Worm (Caenorhabditis elegans) whole organism, L1 larva: ENCODE data around the gene cup-5.

Source experiments
- C04F5.9 ChIP-seq: sonication (generic microtip); optimal IDR thresholded peaks from 2 replicates; lab custom pipeline; 2016; ENCODE audit warnings: missing genetic modification characterization, missing compliant biosample characterization
- C16A3.4 ChIP-seq: fragments of 150-350 bp; optimal IDR thresholded peaks from 2 replicates; lab custom pipeline; 2014; ENCODE audit warnings: missing biosample characterization, missing genetic modification characterization
- C34B4.2 ChIP-seq: sonication (generic microtip); optimal IDR thresholded peaks from 2 replicates; lab custom pipeline; 2017; ENCODE audit warnings: mild to moderate bottlenecking, missing genetic modification characterization, missing compliant biosample characterization
- alr-1 ChIP-seq: fragments of 200-800 bp; sonication (Bioruptor generic); optimal IDR thresholded peaks from 2 replicates; lab custom pipeline; 2018; ENCODE audit warnings: borderline replicate concordance, mild to moderate bottlenecking, missing genetic modification characterization, missing compliant biosample characterization
- ama-1 ChIP-seq: fragments of 150-350 bp; optimal IDR thresholded peaks from 2 replicates; lab custom pipeline; 2014
- blmp-1 ChIP-seq: fragments of 150-350 bp; optimal IDR thresholded peaks from 2 replicates; lab custom pipeline; 2014; ENCODE audit warnings: missing biosample characterization, missing genetic modification characterization
- ceh-63 ChIP-seq: fragments of 200-800 bp; sonication (Bioruptor generic); optimal IDR thresholded peaks from 2 replicates; lab custom pipeline; 2018; ENCODE audit warnings: mild to moderate bottlenecking, missing genetic modification characterization, missing compliant biosample characterization
- ceh-8 ChIP-seq: fragments of 200-800 bp; sonication (Bioruptor generic); optimal IDR thresholded peaks from 2 replicates; lab custom pipeline; 2018; ENCODE audit warnings: mild to moderate bottlenecking, missing genetic modification characterization, moderate library complexity, missing compliant biosample characterization
- ceh-82 ChIP-seq, 3 experiments: fragments of 150-350 bp in 1 of 3; sonication (generic microtip) in 2 of 3; optimal IDR thresholded peaks; 2 replicates each; lab custom pipeline; 2014 to 2017; ENCODE audit warnings: missing biosample characterization in 3 of 3, missing genetic modification characterization in 3 of 3
- ceh-88 ChIP-seq: fragments of 200-800 bp; sonication (Bioruptor generic); IDR thresholded peaks from 2 replicates; pipeline ENCODE4 v1.3.6; 2022; ENCODE audit warnings: missing genetic modification characterization, missing compliant biosample characterization
- ces-1 ChIP-seq: fragments of 150-350 bp; optimal IDR thresholded peaks from 2 replicates; lab custom pipeline; 2014; ENCODE audit warnings: missing biosample characterization, missing genetic modification reagents, missing genetic modification characterization
- dpl-1 ChIP-seq, 3 experiments: fragments of 150-350 bp in 2 of 3; sonication (generic microtip) in 1 of 3; optimal IDR thresholded peaks; 2 replicates each; lab custom pipeline; 2014 to 2017; ENCODE audit warnings: missing biosample characterization in 3 of 3, missing genetic modification characterization in 3 of 3, missing genetic modification reagents in 3 of 3
- efl-1 ChIP-seq, 4 experiments: fragments of 150-350 bp; optimal IDR thresholded peaks in 3 of 4; peaks in 1 of 4; 1 replicate in 1 of 4; 2 replicates in 3 of 4; lab custom pipeline; 2014; ENCODE audit warnings: missing biosample characterization in 2 of 4, missing genetic modification characterization in 2 of 4, missing genetic modification reagents in 2 of 4
- egl-27 ChIP-seq, 2 experiments: fragments of 150-350 bp in 1 of 2; sonication (generic microtip); optimal IDR thresholded peaks; 3 replicates each; lab custom pipeline; 2017 to 2018; ENCODE audit warnings: missing biosample characterization in 2 of 2, missing genetic modification characterization in 2 of 2, missing genetic modification reagents in 2 of 2
- elt-3 ChIP-seq, 6 experiments: fragments of 150-350 bp in 1 of 6; sonication (generic microtip); optimal IDR thresholded peaks; 2 replicates each; lab custom pipeline; 2017 to 2018; ENCODE audit warnings: missing biosample characterization in 6 of 6, missing genetic modification characterization in 6 of 6, inconsistent platforms in 1 of 6
- fos-1 ChIP-seq: fragments of 150-350 bp; optimal IDR thresholded peaks from 2 replicates; lab custom pipeline; 2014; ENCODE audit warnings: missing biosample characterization, missing genetic modification characterization
- grh-1 ChIP-seq: fragments of 200-800 bp; sonication (Bioruptor generic); IDR thresholded peaks from 2 replicates; pipeline ENCODE4 v1.3.6; 2022; ENCODE audit warnings: missing genetic modification reagents, missing genetic modification characterization, missing compliant biosample characterization
- hlh-17 ChIP-seq: fragments of 200-800 bp; sonication (Bioruptor generic); optimal IDR thresholded peaks from 2 replicates; lab custom pipeline; 2018; ENCODE audit warnings: missing genetic modification characterization, mild to moderate bottlenecking, missing compliant biosample characterization, moderate library complexity, borderline replicate concordance
- hlh-4 ChIP-seq: sonication (generic microtip); optimal IDR thresholded peaks from 2 replicates; lab custom pipeline; 2016; ENCODE audit warnings: mild to moderate bottlenecking, missing genetic modification characterization, missing compliant biosample characterization
- lin-13 ChIP-seq: fragments of 150-350 bp; optimal IDR thresholded peaks from 2 replicates; lab custom pipeline; 2014; ENCODE audit warnings: missing biosample characterization, missing genetic modification reagents, missing genetic modification characterization
- lin-14 ChIP-seq: fragments of 200-800 bp; sonication (Bioruptor generic); optimal IDR thresholded peaks from 2 replicates; lab custom pipeline; 2018; ENCODE audit warnings: mild to moderate bottlenecking, missing genetic modification characterization, moderate library complexity, missing compliant biosample characterization
- lin-15B ChIP-seq: fragments of 150-350 bp; sonication (generic microtip); optimal IDR thresholded peaks from 3 replicates; lab custom pipeline; 2014; ENCODE audit warnings: missing biosample characterization, missing genetic modification characterization
- lir-3 ChIP-seq: sonication (generic microtip); optimal IDR thresholded peaks from 2 replicates; lab custom pipeline; 2016; ENCODE audit warnings: mild to moderate bottlenecking, missing genetic modification characterization, moderate library complexity, missing compliant biosample characterization; ENCODE audit not compliant: poor library complexity
- lsy-2 ChIP-seq, 2 experiments: fragments of 150-350 bp; optimal IDR thresholded peaks; 2 replicates each; lab custom pipeline; 2014; ENCODE audit warnings: missing biosample characterization in 2 of 2, missing genetic modification characterization in 2 of 2
- mab-9 ChIP-seq: fragments of 200-800 bp; sonication (Bioruptor generic); IDR thresholded peaks from 2 replicates; pipeline ENCODE4 v1.3.6; 2022; ENCODE audit warnings: missing genetic modification reagents, missing genetic modification characterization, missing compliant biosample characterization
- mef-2 ChIP-seq: fragments of 150-350 bp; optimal IDR thresholded peaks from 2 replicates; lab custom pipeline; 2014; ENCODE audit warnings: missing biosample characterization, missing genetic modification characterization
- nhr-12 ChIP-seq: sonication (generic microtip); optimal IDR thresholded peaks from 2 replicates; lab custom pipeline; 2017; ENCODE audit warnings: missing biosample characterization, missing genetic modification characterization
- nhr-19 ChIP-seq: fragments of 200-800 bp; sonication (Bioruptor generic); conservative IDR thresholded peaks from 2 replicates; pipeline ENCODE4 v1.3.6; 2022; ENCODE audit warnings: missing genetic modification characterization, missing compliant biosample characterization
- nhr-237 ChIP-seq: fragments of 150-350 bp; optimal IDR thresholded peaks from 2 replicates; lab custom pipeline; 2014; ENCODE audit warnings: missing biosample characterization, missing genetic modification characterization
- nhr-28 ChIP-seq: fragments of 150-350 bp; optimal IDR thresholded peaks from 2 replicates; lab custom pipeline; 2014; ENCODE audit warnings: missing biosample characterization, missing genetic modification characterization
- nhr-47 ChIP-seq: sonication (generic microtip); optimal IDR thresholded peaks from 2 replicates; lab custom pipeline; 2016; ENCODE audit warnings: mild to moderate bottlenecking, missing genetic modification characterization, moderate library complexity, missing compliant biosample characterization
- nhr-71 ChIP-seq: sonication (generic microtip); optimal IDR thresholded peaks from 2 replicates; lab custom pipeline; 2016; ENCODE audit warnings: mild to moderate bottlenecking, missing genetic modification characterization, moderate library complexity, missing compliant biosample characterization
- nhr-77 ChIP-seq: fragments of 150-350 bp; optimal IDR thresholded peaks from 2 replicates; lab custom pipeline; 2014; ENCODE audit warnings: missing biosample characterization, missing genetic modification characterization
- nhr-84 ChIP-seq: sonication (generic microtip); optimal IDR thresholded peaks from 2 replicates; lab custom pipeline; 2017; ENCODE audit warnings: missing biosample characterization, missing genetic modification characterization
- nhr-90 ChIP-seq: sonication (generic microtip); optimal IDR thresholded peaks from 2 replicates; lab custom pipeline; 2016; ENCODE audit warnings: mild to moderate bottlenecking, missing genetic modification characterization, missing compliant biosample characterization; ENCODE audit not compliant: poor library complexity
- rnt-1 ChIP-seq: sonication (generic microtip); optimal IDR thresholded peaks from 2 replicates; lab custom pipeline; 2016; ENCODE audit warnings: mild to moderate bottlenecking, missing genetic modification characterization, moderate library complexity, missing compliant biosample characterization
- sptf-1 ChIP-seq: fragments of 150-350 bp; optimal IDR thresholded peaks from 2 replicates; lab custom pipeline; 2014; ENCODE audit warnings: missing biosample characterization, missing genetic modification characterization
- sup-37 ChIP-seq: fragments of 200-800 bp; sonication (Bioruptor generic); optimal IDR thresholded peaks from 2 replicates; lab custom pipeline; 2018; ENCODE audit warnings: mild to moderate bottlenecking, missing genetic modification characterization, missing compliant biosample characterization
- swsn-7 ChIP-seq: sonication (generic microtip); optimal IDR thresholded peaks from 2 replicates; lab custom pipeline; 2016; ENCODE audit warnings: missing genetic modification characterization, missing compliant biosample characterization
- tbx-2 ChIP-seq: sonication (generic microtip); optimal IDR thresholded peaks from 2 replicates; lab custom pipeline; 2016; ENCODE audit warnings: missing genetic modification characterization, missing compliant biosample characterization
- tlp-1 ChIP-seq: fragments of 150-350 bp; optimal IDR thresholded peaks from 2 replicates; lab custom pipeline; 2014; ENCODE audit warnings: missing biosample characterization, missing genetic modification characterization
- unc-130 ChIP-seq: fragments of 150-350 bp; optimal IDR thresholded peaks from 2 replicates; lab custom pipeline; 2017; ENCODE audit warnings: missing biosample characterization, missing genetic modification characterization, inconsistent platforms
- unc-62 ChIP-seq: fragments of 150-350 bp; optimal IDR thresholded peaks from 2 replicates; lab custom pipeline; 2014; ENCODE audit warnings: missing biosample characterization, missing genetic modification reagents, missing genetic modification characterization
- unc-98 ChIP-seq: fragments of 200-800 bp; sonication (Bioruptor generic); IDR thresholded peaks from 2 replicates; pipeline ENCODE4 v1.3.6; 2022; ENCODE audit warnings: missing genetic modification characterization, missing compliant biosample characterization
- vab-15 ChIP-seq: sonication (generic microtip); optimal IDR thresholded peaks from 2 replicates; lab custom pipeline; 2017; ENCODE audit warnings: missing genotype, mild to moderate bottlenecking, missing genetic modification characterization, missing compliant biosample characterization
- xbp-1 ChIP-seq: sonication (generic microtip); optimal IDR thresholded peaks from 2 replicates; lab custom pipeline; 2016; ENCODE audit warnings: missing genetic modification characterization, missing compliant biosample characterization
- zip-4 ChIP-seq: fragments of 200-800 bp; sonication (Bioruptor generic); optimal IDR thresholded peaks from 2 replicates; lab custom pipeline; 2018; ENCODE audit warnings: mild to moderate bottlenecking, missing genetic modification characterization, moderate library complexity, missing compliant biosample characterization
- ztf-4 ChIP-seq: fragments of 150-350 bp; optimal IDR thresholded peaks from 2 replicates; lab custom pipeline; 2014; ENCODE audit warnings: missing biosample characterization, missing genetic modification characterization

cup-5 gene

DNA sequence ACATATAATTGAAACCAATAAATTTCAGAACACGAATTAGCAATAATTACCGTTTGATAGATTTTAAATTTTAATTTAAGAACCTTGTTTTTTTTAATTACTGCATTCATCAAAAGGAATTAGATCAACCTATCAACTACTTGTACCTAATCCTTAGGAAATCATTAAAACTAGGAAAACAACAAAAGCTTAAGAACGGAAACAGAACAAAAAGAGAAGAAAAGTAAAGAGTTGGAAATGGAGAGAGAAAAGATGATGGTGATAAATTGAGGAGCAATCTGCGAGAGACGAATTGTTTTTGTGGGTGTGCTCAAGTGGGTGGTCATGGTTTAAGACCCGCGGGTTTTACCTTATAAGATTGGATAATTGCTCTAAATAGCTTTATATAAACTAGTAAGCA lies 48.6 kb upstream of the cup-5 start:
- TF ChIP-seq nhr-237, result no peak
- no peak for TF ChIP-seq C34B4.2 (tag; lab: Kevin White, UChicago)
- TF ChIP-seq rnt-1, result peak; percentile 11
- no peak for TF ChIP-seq hlh-4 (tag; lab: Kevin White, UChicago)

DNA sequence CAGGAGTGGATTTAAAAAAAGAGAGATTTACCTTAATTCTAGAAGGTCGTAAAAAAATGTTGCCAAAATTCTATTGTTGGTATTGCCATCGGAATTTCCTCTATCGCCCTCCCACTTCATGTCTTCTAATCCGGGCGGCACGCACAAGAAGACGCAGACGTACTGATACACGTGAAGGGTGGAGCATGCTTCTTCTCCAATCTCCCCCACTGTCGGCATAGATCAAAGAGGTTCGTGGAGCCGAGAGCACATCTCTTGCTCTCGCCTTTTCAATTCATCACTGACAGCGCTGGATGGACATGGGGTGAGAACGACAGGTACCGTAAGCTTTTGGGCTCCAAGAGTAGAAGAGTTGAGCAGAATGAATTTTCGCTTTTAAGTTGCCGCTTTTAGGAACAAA lies 47.4 kb upstream of the cup-5 start, which contains the start of gene lin-39:
TSS of gene lin-39 (minus strand) at position 74 of the 400 bp plus-strand sequence.
- TF ChIP-seq nhr-84 (tag; lab: Kevin White, UChicago) (no peak), mab-9 (GFP tag; lab: Robert Waterston, UW) (peak; percentile 43; the same call in 1 of the 2 replicates), swsn-7 (no peak), lin-14 (GFP tag; lab: Kevin White, UChicago) (peak; percentile 68), vab-15 (no peak), nhr-12 (no peak), ceh-82 (tag; optimal IDR thresholded peaks at IDR 0.05; lab: Kevin White, UChicago) (no peak), nhr-77 (tag; lab: Kevin White, UChicago) (no peak), rnt-1 (peak; percentile 38), egl-27 (tag; optimal IDR thresholded peaks at IDR 0.05; lab: Kevin White, UChicago) (no peak), hlh-17 (no peak), fos-1 (tag; lab: Kevin White, UChicago) (no peak), ztf-4 (tag; lab: Kevin White, UChicago) (no peak), ceh-88 (GFP tag; lab: Robert Waterston, UW) (no peak), elt-3 (tag; optimal IDR thresholded peaks at IDR 0.05; lab: Kevin White, UChicago) (no peak), lsy-2 (tag; optimal IDR thresholded peaks at IDR 0.05; lab: Kevin White, UChicago) (peak in 1 of 2 experiments; percentile 47), nhr-71 (tag; lab: Kevin White, UChicago) (peak; percentile 11), blmp-1 (no peak)
- TF ChIP-seq, all 84 proteins: peak for 5

DNA sequence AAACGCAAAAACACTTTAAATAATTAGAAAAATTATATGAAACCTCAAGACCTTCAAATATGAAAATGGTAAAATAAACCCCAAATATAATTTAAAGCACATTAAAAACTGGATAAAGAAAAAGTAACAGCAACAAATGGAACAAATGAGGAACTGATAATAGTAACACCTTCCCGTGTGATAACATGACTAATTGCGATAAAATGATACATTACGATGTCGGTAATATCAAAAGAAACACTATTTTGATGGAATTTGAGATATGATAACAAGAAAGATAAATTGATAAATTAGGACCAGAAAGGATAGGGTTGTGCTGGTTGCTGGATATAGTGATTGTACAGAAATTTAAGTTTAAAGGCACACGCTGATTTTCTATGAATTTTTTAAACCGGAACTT lies 41.9 kb upstream of the cup-5 start:
- TF ChIP-seq xbp-1 (tag; lab: Kevin White, UChicago) (no peak), ceh-8 (GFP tag; lab: Kevin White, UChicago) (no peak), mef-2 (no peak), swsn-7 (no peak), efl-1 (optimal IDR thresholded peaks at IDR 0.05; lab: Kevin White, UChicago) (no peak), efl-1 (GFP tag; optimal IDR thresholded peaks at IDR 0.05 in 1 of 2; lab: Kevin White, UChicago) (no peak), blmp-1 (no peak), ceh-63 (GFP tag; lab: Kevin White, UChicago) (no peak), nhr-237 (no peak), lin-15B (no peak), tbx-2 (no peak), lsy-2 (tag; optimal IDR thresholded peaks at IDR 0.05; lab: Kevin White, UChicago) (no peak), sptf-1 (tag; lab: Kevin White, UChicago) (no peak), C16A3.4 (tag; lab: Kevin White, UChicago) (no peak), sup-37 (GFP tag; lab: Kevin White, UChicago) (no peak), zip-4 (GFP tag; lab: Kevin White, UChicago) (no peak), unc-62 (GFP tag; lab: Kevin White, UChicago) (no peak), nhr-71 (tag; lab: Kevin White, UChicago) (no peak)
- TF ChIP-seq, all 84 proteins: peak for 0

DNA sequence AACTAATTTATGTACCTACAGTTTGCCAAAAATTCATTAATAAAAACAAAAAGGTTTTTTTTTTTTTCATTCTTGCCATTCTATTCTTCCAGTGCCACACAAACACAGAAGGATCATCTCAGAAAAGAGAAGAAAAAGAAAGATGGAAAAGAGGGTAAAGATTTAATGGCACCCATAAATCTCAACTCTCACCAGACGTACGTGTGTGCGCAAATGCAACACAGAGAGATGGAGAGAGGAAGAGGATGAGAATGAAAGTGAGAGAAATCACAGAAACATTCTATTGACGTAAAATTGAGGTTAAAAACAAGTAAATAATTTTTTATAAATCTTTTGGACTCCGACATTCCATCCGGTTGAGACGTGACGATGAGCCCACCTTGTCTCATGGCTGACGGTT lies 39.8 kb upstream of the cup-5 start:
- TF ChIP-seq C04F5.9 (tag; lab: Kevin White, UChicago), result no peak
- no peak for TF ChIP-seq hlh-17
- no peak for TF ChIP-seq lin-13 (GFP tag; lab: Kevin White, UChicago)
- no peak for TF ChIP-seq dpl-1 (GFP tag; optimal IDR thresholded peaks at IDR 0.05; lab: Kevin White, UChicago)
- TF ChIP-seq nhr-19 (GFP tag; lab: Robert Waterston, UW), result no peak
- no peak for TF ChIP-seq grh-1 (GFP tag; lab: Robert Waterston, UW)
- TF ChIP-seq unc-130 (tag; lab: Kevin White, UChicago), result peak; percentile 25
- TF ChIP-seq alr-1 (tag; lab: Kevin White, UChicago), result no peak
- peak; percentile 48 for TF ChIP-seq nhr-71 (tag; lab: Kevin White, UChicago)
- no peak for TF ChIP-seq nhr-12
- TF ChIP-seq tlp-1 (tag; lab: Kevin White, UChicago), result no peak
- TF ChIP-seq nhr-47 (tag; lab: Kevin White, UChicago), result no peak
- TF ChIP-seq ama-1, result no peak
- TF ChIP-seq efl-1 (optimal IDR thresholded peaks at IDR 0.05; lab: Kevin White, UChicago), result peak in 1 of 2 experiments; percentile 23
- TF ChIP-seq efl-1 (GFP tag; optimal IDR thresholded peaks at IDR 0.05 in 1 of 2; lab: Kevin White, UChicago), result peak in 1 of 2 experiments; percentile 70
- TF ChIP-seq nhr-28, result no peak
- no peak for TF ChIP-seq unc-98
- no peak for TF ChIP-seq nhr-90 (tag; lab: Kevin White, UChicago)
- no peak for TF ChIP-seq lir-3 (tag; lab: Kevin White, UChicago)
- no peak for TF ChIP-seq ces-1 (GFP tag; lab: Kevin White, UChicago)
